Fruit fly (Drosophila melanogaster) whole organism, embryonic: ENCODE data around the gene Fancd2.
A peak's percentile ranks its signal among the peaks of the same experiment; 100 is the strongest.

Experiments
- Atf6 ChIP-seq: fragments of 200-800 bp; sonication (Bioruptor generic); IDR thresholded peaks from 2 replicates; pipeline ENCODE4 v1.3.6; 2022; ENCODE audit warnings: missing biosample characterization, missing genetic modification characterization
- Blimp-1 ChIP-seq: fragments of 200-800 bp; sonication (Bioruptor generic); optimal IDR thresholded peaks from 3 replicates; lab custom pipeline; 2018; ENCODE audit warnings: missing biosample characterization, missing genetic modification characterization, mild to moderate bottlenecking, moderate library complexity, missing genetic modification reagents
- CG10321 ChIP-seq: fragments of 200-800 bp; sonication (Bioruptor generic); IDR thresholded peaks from 2 replicates; pipeline ENCODE4 v1.3.6; 2022; ENCODE audit warnings: missing biosample characterization, missing genetic modification characterization
- CG10543 ChIP-seq: fragments of 200-800 bp; sonication (Bioruptor generic); optimal IDR thresholded peaks from 3 replicates; lab custom pipeline; 2017; ENCODE audit warnings: missing biosample characterization, mild to moderate bottlenecking, missing genetic modification characterization, moderate library complexity
- CG12071 ChIP-seq: fragments of 200-800 bp; sonication (Bioruptor generic); optimal IDR thresholded peaks from 3 replicates; lab custom pipeline; 2018; ENCODE audit warnings: missing biosample characterization, mild to moderate bottlenecking, missing genetic modification characterization
- CG14014 ChIP-seq: fragments of 200-800 bp; sonication (Bioruptor generic); IDR thresholded peaks from 2 replicates; pipeline ENCODE4 v1.3.6; 2022; ENCODE audit warnings: missing biosample characterization, missing genetic modification characterization
- CG15269 ChIP-seq: fragments of 200-800 bp; sonication (Bioruptor generic); optimal IDR thresholded peaks from 2 replicates; lab custom pipeline; 2018; ENCODE audit warnings: missing biosample characterization, mild to moderate bottlenecking, missing genetic modification characterization, moderate library complexity
- CG17359 ChIP-seq: fragments of 200-800 bp; sonication (Bioruptor generic); optimal IDR thresholded peaks from 3 replicates; lab custom pipeline; 2018; ENCODE audit warnings: missing biosample characterization, mild to moderate bottlenecking, missing genetic modification characterization, moderate library complexity
- CG17912 ChIP-seq: fragments of 200-800 bp; sonication (Bioruptor generic); optimal IDR thresholded peaks from 2 replicates; lab custom pipeline; 2018; ENCODE audit warnings: missing biosample characterization, mild to moderate bottlenecking, missing genetic modification characterization
- CG18262 ChIP-seq: fragments of 200-800 bp; optimal IDR thresholded peaks from 3 replicates; lab custom pipeline; 2019; ENCODE audit warnings: missing biosample characterization, mild to moderate bottlenecking, missing genetic modification characterization, moderate library complexity
- CG18599 ChIP-seq: fragments of 200-800 bp; sonication (Bioruptor generic); optimal IDR thresholded peaks from 3 replicates; lab custom pipeline; 2017; ENCODE audit warnings: missing biosample characterization, missing genetic modification characterization, mild to moderate bottlenecking, moderate library complexity, missing genetic modification reagents
- CG18619 ChIP-seq: fragments of 200-800 bp; sonication (Bioruptor generic); optimal IDR thresholded peaks from 3 replicates; lab custom pipeline; 2017; ENCODE audit warnings: missing biosample characterization, mild to moderate bottlenecking, missing genetic modification characterization
- CG2678 ChIP-seq: fragments of 200-800 bp; sonication (Bioruptor generic); optimal IDR thresholded peaks from 3 replicates; lab custom pipeline; 2019; ENCODE audit warnings: missing biosample characterization, mild to moderate bottlenecking, missing genetic modification characterization, moderate library complexity
- CG32532 ChIP-seq: fragments of 200-800 bp; sonication (Bioruptor generic); IDR thresholded peaks from 2 replicates; pipeline ENCODE4 v1.3.6; 2022; ENCODE audit warnings: missing biosample characterization, missing genetic modification characterization
- CG33213 ChIP-seq: fragments of 200-800 bp; sonication (Bioruptor generic); optimal IDR thresholded peaks from 3 replicates; lab custom pipeline; 2016; ENCODE audit warnings: missing biosample characterization, missing genetic modification characterization
- CG34224 ChIP-seq: fragments of 200-800 bp; sonication (Bioruptor generic); IDR thresholded peaks from 3 replicates; pipeline ENCODE4 v1.3.6; 2022; ENCODE audit warnings: missing biosample characterization, missing genetic modification characterization; ENCODE audit not compliant: partially characterized antibody
- CG34422 ChIP-seq: fragments of 200-800 bp; sonication (Bioruptor generic); IDR thresholded peaks from 3 replicates; pipeline ENCODE4 v1.3.6; 2022; ENCODE audit warnings: missing biosample characterization, missing genetic modification characterization
- CG3847 ChIP-seq: fragments of 200-800 bp; sonication (Bioruptor generic); IDR thresholded peaks from 2 replicates; pipeline ENCODE4 v1.3.6; 2022; ENCODE audit warnings: missing biosample characterization, missing genetic modification characterization
- CG4707 ChIP-seq: fragments of 200-800 bp; sonication (Bioruptor generic); optimal IDR thresholded peaks from 2 replicates; lab custom pipeline; 2018; ENCODE audit warnings: missing biosample characterization, mild to moderate bottlenecking, missing genetic modification characterization, moderate library complexity
- CG4820 ChIP-seq: fragments of 200-800 bp; sonication (Bioruptor generic); optimal IDR thresholded peaks from 3 replicates; lab custom pipeline; 2016; ENCODE audit warnings: missing biosample characterization, missing genetic modification characterization
- CG5245 ChIP-seq: fragments of 200-800 bp; sonication (Bioruptor generic); optimal IDR thresholded peaks from 3 replicates; lab custom pipeline; 2016; ENCODE audit warnings: missing biosample characterization, missing genetic modification characterization
- CG6791 ChIP-seq: fragments of 200-800 bp; sonication (Bioruptor generic); IDR thresholded peaks from 3 replicates; pipeline ENCODE4 v1.3.6; 2022; ENCODE audit warnings: missing biosample characterization, missing genetic modification characterization; ENCODE audit not compliant: partially characterized antibody
- CG6854 ChIP-seq: fragments of 200-800 bp; sonication (Bioruptor generic); optimal IDR thresholded peaks from 3 replicates; lab custom pipeline; 2017; ENCODE audit warnings: missing biosample characterization, mild to moderate bottlenecking, missing genetic modification characterization
- CG8924 ChIP-seq: fragments of 200-800 bp; optimal IDR thresholded peaks from 3 replicates; lab custom pipeline; 2019; ENCODE audit warnings: missing biosample characterization, mild to moderate bottlenecking, missing genetic modification characterization, moderate library complexity
- CG8944 ChIP-seq: fragments of 200-800 bp; sonication (Bioruptor generic); optimal IDR thresholded peaks from 3 replicates; lab custom pipeline; 2016; ENCODE audit warnings: missing biosample characterization, missing genetic modification characterization
- Chrac-16 ChIP-seq: fragments of 200-800 bp; sonication (Bioruptor generic); optimal IDR thresholded peaks from 3 replicates; lab custom pipeline; 2016; ENCODE audit warnings: missing biosample characterization, missing genetic modification characterization
- Doc3 ChIP-seq: fragments of 200-800 bp; sonication (Bioruptor generic); IDR thresholded peaks from 3 replicates; pipeline ENCODE4 v1.3.6; 2022; ENCODE audit warnings: missing biosample characterization, missing genetic modification characterization; ENCODE audit not compliant: partially characterized antibody
- MTF-1 ChIP-seq: fragments of 200-800 bp; sonication (Bioruptor generic); optimal IDR thresholded peaks from 2 replicates; lab custom pipeline; 2018; ENCODE audit warnings: missing biosample characterization, mild to moderate bottlenecking, missing genetic modification characterization, borderline replicate concordance
- Nf-YB ChIP-seq: fragments of 200-800 bp; sonication (Bioruptor generic); optimal IDR thresholded peaks from 3 replicates; lab custom pipeline; 2019; ENCODE audit warnings: missing biosample characterization, mild to moderate bottlenecking, missing genetic modification characterization, moderate library complexity
- Oli ChIP-seq: fragments of 200-800 bp; sonication (Bioruptor generic); optimal IDR thresholded peaks from 2 replicates; lab custom pipeline; 2018; ENCODE audit warnings: missing biosample characterization, mild to moderate bottlenecking, missing genetic modification characterization, moderate library complexity
- PHDP ChIP-seq: fragments of 200-800 bp; sonication (Bioruptor generic); optimal IDR thresholded peaks from 3 replicates; lab custom pipeline; 2018; ENCODE audit warnings: missing biosample characterization, mild to moderate bottlenecking, missing genetic modification characterization, moderate library complexity
- Usf ChIP-seq: fragments of 200-800 bp; sonication (Bioruptor generic); optimal IDR thresholded peaks from 2 replicates; lab custom pipeline; 2017; ENCODE audit warnings: missing genotype, missing biosample characterization, missing genetic modification characterization
- Vsx1 ChIP-seq: fragments of 200-800 bp; sonication (Bioruptor generic); optimal IDR thresholded peaks from 2 replicates; lab custom pipeline; 2017; ENCODE audit warnings: missing biosample characterization, mild to moderate bottlenecking, missing genetic modification characterization, missing genetic modification reagents
- Xbp1 ChIP-seq: fragments of 200-800 bp; sonication (Bioruptor generic); optimal IDR thresholded peaks from 3 replicates; lab custom pipeline; 2016; ENCODE audit warnings: missing biosample characterization, mild to moderate bottlenecking, missing genetic modification characterization
- aop ChIP-seq: fragments of 200-800 bp; sonication (Bioruptor generic); IDR thresholded peaks from 2 replicates; pipeline ENCODE4 v1.3.6; 2022; ENCODE audit warnings: missing biosample characterization, missing genetic modification characterization
- cad ChIP-seq: fragments of >200 bp; optimal IDR thresholded peaks from 2 replicates; lab custom pipeline; 2017; ENCODE audit warnings: missing biosample characterization, missing genetic modification characterization
- dmrt99B ChIP-seq: fragments of 200-800 bp; sonication (Bioruptor generic); optimal IDR thresholded peaks from 2 replicates; lab custom pipeline; 2018; ENCODE audit warnings: missing biosample characterization, mild to moderate bottlenecking, missing genetic modification characterization, moderate library complexity
- en ChIP-seq: fragments of 200-800 bp; sonication (Bioruptor generic); optimal IDR thresholded peaks from 2 replicates; lab custom pipeline; 2016; ENCODE audit warnings: missing biosample characterization, missing genetic modification characterization
- eve ChIP-seq, 2 experiments: fragments of >200 bp; optimal IDR thresholded peaks; 2 replicates each; lab custom pipeline; 2017; ENCODE audit warnings: missing biosample characterization in 2 of 2, missing genetic modification characterization in 2 of 2
- gcm2 ChIP-seq: fragments of 200-800 bp; sonication (Bioruptor generic); optimal IDR thresholded peaks from 2 replicates; lab custom pipeline; 2016; ENCODE audit warnings: missing biosample characterization, missing genetic modification characterization
- jumu ChIP-seq: fragments of 200-800 bp; sonication (Bioruptor generic); optimal IDR thresholded peaks from 3 replicates; lab custom pipeline; 2016; ENCODE audit warnings: missing biosample characterization, missing genetic modification characterization
- mld ChIP-seq: fragments of 200-800 bp; sonication (Bioruptor generic); IDR thresholded peaks from 3 replicates; pipeline ENCODE4 v1.3.6; 2022; ENCODE audit warnings: missing biosample characterization, missing genetic modification characterization; ENCODE audit not compliant: partially characterized antibody
- oc ChIP-seq: fragments of 200-800 bp; sonication (Bioruptor generic); optimal IDR thresholded peaks from 2 replicates; lab custom pipeline; 2018; ENCODE audit warnings: missing biosample characterization, mild to moderate bottlenecking, missing genetic modification characterization, moderate library complexity
- otp ChIP-seq: fragments of 200-800 bp; sonication (Bioruptor generic); IDR thresholded peaks from 3 replicates; pipeline ENCODE4, ENCODE4 v1.3.6; 2022; ENCODE audit warnings: missing biosample characterization, missing genetic modification characterization
- pum ChIP-seq: fragments of 200-800 bp; sonication (Bioruptor generic); optimal IDR thresholded peaks from 2 replicates; lab custom pipeline; 2016; ENCODE audit warnings: missing biosample characterization, missing genetic modification characterization
- repo ChIP-seq: fragments of 200-800 bp; sonication (Bioruptor generic); optimal IDR thresholded peaks from 2 replicates; lab custom pipeline; 2016; ENCODE audit warnings: missing biosample characterization, missing genetic modification characterization
- sim ChIP-seq: fragments of 200-800 bp; sonication (Bioruptor generic); IDR thresholded peaks from 2 replicates; pipeline ENCODE4 v1.3.6; 2022; ENCODE audit warnings: missing biosample characterization, missing genetic modification characterization
- slbo ChIP-seq: fragments of 200-800 bp; sonication (Bioruptor generic); IDR thresholded peaks from 2 replicates; pipeline ENCODE4 v1.3.6; 2022; ENCODE audit warnings: missing biosample characterization, missing genetic modification characterization
- tio ChIP-seq: fragments of 200-800 bp; sonication (Bioruptor generic); optimal IDR thresholded peaks from 2 replicates; lab custom pipeline; 2017; ENCODE audit warnings: missing biosample characterization, missing genetic modification characterization, inconsistent platforms
- trem ChIP-seq: fragments of 200-800 bp; optimal IDR thresholded peaks from 3 replicates; lab custom pipeline; 2019; ENCODE audit warnings: missing biosample characterization, mild to moderate bottlenecking, missing genetic modification characterization, moderate library complexity
- zen2 ChIP-seq: fragments of 200-800 bp; sonication (Bioruptor generic); IDR thresholded peaks from 3 replicates; pipeline ENCODE4 v1.3.6; 2022; ENCODE audit warnings: missing biosample characterization, missing genetic modification characterization; ENCODE audit not compliant: partially characterized antibody

The Fancd2 gene

dm6 chr3R:20833664-20834063 is 17.7 kb upstream of the Fancd2 start (continued):
- TF ChIP-seq cad (GFP tag; lab: Kevin White, UChicago) (no peak), CG4707 (GFP tag; lab: Kevin White, UChicago) (no peak), CG32532 (GFP tag; lab: Robert Waterston, UW) (no peak), Blimp-1 (peak; percentile 32), oc (tag; lab: Kevin White, UChicago) (no peak), CG33213 (GFP tag; lab: Kevin White, UChicago) (no peak), Atf6 (GFP tag; lab: Robert Waterston, UW) (peak; percentile 32; the same call in 1 of the 2 replicates), CG12071 (GFP tag; lab: Kevin White, UChicago) (no peak), CG6791 (GFP tag; lab: Robert Waterston, UW) (no peak), CG34422 (peak; percentile 29; the same call in 1 of the 3 replicates), CG17359 (tag; lab: Kevin White, UChicago) (peak; percentile 16), repo (GFP tag; lab: Kevin White, UChicago) (no peak), pum (GFP tag; lab: Kevin White, UChicago) (no peak), dmrt99B (tag; lab: Kevin White, UChicago) (peak; percentile 49), aop (no peak), Xbp1 (GFP tag; lab: Kevin White, UChicago) (peak; percentile 54), CG10543 (GFP tag; lab: Kevin White, UChicago) (no peak), CG15269 (tag; lab: Kevin White, UChicago) (peak; percentile 46), CG34224 (no peak), otp (GFP tag; lab: Robert Waterston, UW) (no peak), CG18619 (GFP tag; lab: Kevin White, UChicago) (no peak), Nf-YB (GFP tag; lab: Kevin White, UChicago) (no peak), CG5245 (no peak), CG14014 (no peak), Chrac-16 (GFP tag; lab: Kevin White, UChicago) (peak; percentile 10), trem (tag; lab: Kevin White, UChicago) (no peak), PHDP (tag; lab: Kevin White, UChicago) (peak; percentile 39), jumu (GFP tag; lab: Kevin White, UChicago) (no peak), zen2 (GFP tag; lab: Robert Waterston, UW) (no peak), CG3847 (no peak), CG8924 (tag; lab: Kevin White, UChicago) (no peak), CG18599 (GFP tag; lab: Kevin White, UChicago) (no peak), CG6854 (GFP tag; lab: Kevin White, UChicago) (peak; percentile 25), sim (GFP tag; lab: Robert Waterston, UW) (peak; percentile 29; the same call in 1 of the 2 replicates), tio (GFP tag; lab: Kevin White, UChicago) (peak; percentile 7), CG2678 (tag; lab: Kevin White, UChicago) (peak; percentile 2), CG4820 (no peak), mld (GFP tag; lab: Robert Waterston, UW) (no peak), slbo (peak; percentile 62; the same call in 1 of the 2 replicates), eve (GFP tag; optimal IDR thresholded peaks at IDR 0.05; lab: Kevin White, UChicago) (no peak), en (peak; percentile 33), Oli (peak; percentile 30), gcm2 (GFP tag; lab: Kevin White, UChicago) (no peak), CG18262 (tag; lab: Kevin White, UChicago) (peak; percentile 8), Usf (no peak), CG10321 (GFP tag; lab: Robert Waterston, UW) (no peak), Vsx1 (GFP tag; lab: Kevin White, UChicago) (no peak), MTF-1 (GFP tag; lab: Kevin White, UChicago) (no peak), CG17912 (no peak), Doc3 (GFP tag; lab: Robert Waterston, UW) (no peak), CG8944 (GFP tag; lab: Kevin White, UChicago) (peak; percentile 32)
